Worm (Caenorhabditis elegans) whole organism, early embryonic: ENCODE measurements around the gene ZK896.5.

Source experiments
- B0310.2 ChIP-seq: sonication (generic microtip); optimal IDR thresholded peaks from 2 replicates; lab custom pipeline; 2016; ENCODE audit warnings: mild to moderate bottlenecking, missing genetic modification characterization, missing compliant biosample characterization
- F13C5.2 ChIP-seq: sonication (generic microtip); optimal IDR thresholded peaks from 2 replicates; lab custom pipeline; 2017; ENCODE audit warnings: mild to moderate bottlenecking, missing genetic modification characterization, inconsistent platforms, missing compliant biosample characterization
- aly-1 ChIP-seq: sonication (generic microtip); optimal IDR thresholded peaks from 2 replicates; lab custom pipeline; 2016; ENCODE audit warnings: missing genetic modification characterization, missing compliant biosample characterization
- ama-1 ChIP-seq: fragments of 150-350 bp; optimal IDR thresholded peaks from 2 replicates; lab custom pipeline; 2014
- ceh-13 ChIP-seq: fragments of 200-800 bp; sonication (Bioruptor generic); optimal IDR thresholded peaks from 2 replicates; lab custom pipeline; 2018; ENCODE audit warnings: mild to moderate bottlenecking, missing genetic modification characterization, missing compliant biosample characterization
- ceh-36 ChIP-seq: sonication (generic microtip); optimal IDR thresholded peaks from 2 replicates; lab custom pipeline; 2016; ENCODE audit warnings: missing genetic modification characterization, inconsistent platforms, missing compliant biosample characterization
- ets-7 ChIP-seq: sonication (generic microtip); optimal IDR thresholded peaks from 2 replicates; lab custom pipeline; 2016; ENCODE audit warnings: missing genotype, missing genetic modification characterization, missing compliant biosample characterization
- flt-1 ChIP-seq: fragments of 200-800 bp; sonication (Bioruptor generic); IDR thresholded peaks from 2 replicates; pipeline ENCODE4 v1.3.6; 2022; ENCODE audit warnings: missing genetic modification characterization, missing compliant biosample characterization
- hmbx-1 ChIP-seq: sonication (generic microtip); optimal IDR thresholded peaks from 2 replicates; lab custom pipeline; 2016; ENCODE audit warnings: mild to moderate bottlenecking, missing genetic modification characterization, missing compliant biosample characterization
- hmg-4 ChIP-seq: fragments of 200-800 bp; sonication (Bioruptor generic); optimal IDR thresholded peaks from 2 replicates; lab custom pipeline; 2018; ENCODE audit warnings: mild to moderate bottlenecking, missing genetic modification characterization, missing compliant biosample characterization
- hnd-1 ChIP-seq: sonication (generic microtip); optimal IDR thresholded peaks from 2 replicates; lab custom pipeline; 2016; ENCODE audit warnings: missing genetic modification characterization, missing compliant biosample characterization
- pes-1 ChIP-seq: fragments of 200-800 bp; sonication (Bioruptor generic); IDR thresholded peaks from 2 replicates; pipeline ENCODE4 v1.3.6; 2022; ENCODE audit warnings: missing genetic modification reagents, missing genetic modification characterization, missing compliant biosample characterization
- scrt-1 ChIP-seq: fragments of 200-800 bp; sonication (Bioruptor generic); IDR thresholded peaks from 2 replicates; pipeline ENCODE4 v1.3.6; 2022; ENCODE audit warnings: missing genetic modification characterization, missing compliant biosample characterization
- sea-1 ChIP-seq: fragments of 200-800 bp; sonication (Bioruptor generic); conservative IDR thresholded peaks from 2 replicates; pipeline ENCODE4 v1.3.6; 2022; ENCODE audit warnings: missing genetic modification characterization, missing compliant biosample characterization
- tbx-11 ChIP-seq: fragments of 200-800 bp; sonication (Bioruptor generic); IDR thresholded peaks from 2 replicates; pipeline ENCODE4 v1.3.6; 2022; ENCODE audit warnings: missing genetic modification characterization, missing compliant biosample characterization
- tbx-37 ChIP-seq: fragments of 200-800 bp; sonication (Bioruptor generic); conservative IDR thresholded peaks from 2 replicates; pipeline ENCODE4 v1.3.6; 2022; ENCODE audit warnings: missing genetic modification reagents, missing genetic modification characterization, missing compliant biosample characterization
- tra-4 ChIP-seq: sonication (generic microtip); optimal IDR thresholded peaks from 2 replicates; lab custom pipeline; 2017; ENCODE audit warnings: missing genetic modification characterization, missing compliant biosample characterization

ZK896.5 gene

DNA sequence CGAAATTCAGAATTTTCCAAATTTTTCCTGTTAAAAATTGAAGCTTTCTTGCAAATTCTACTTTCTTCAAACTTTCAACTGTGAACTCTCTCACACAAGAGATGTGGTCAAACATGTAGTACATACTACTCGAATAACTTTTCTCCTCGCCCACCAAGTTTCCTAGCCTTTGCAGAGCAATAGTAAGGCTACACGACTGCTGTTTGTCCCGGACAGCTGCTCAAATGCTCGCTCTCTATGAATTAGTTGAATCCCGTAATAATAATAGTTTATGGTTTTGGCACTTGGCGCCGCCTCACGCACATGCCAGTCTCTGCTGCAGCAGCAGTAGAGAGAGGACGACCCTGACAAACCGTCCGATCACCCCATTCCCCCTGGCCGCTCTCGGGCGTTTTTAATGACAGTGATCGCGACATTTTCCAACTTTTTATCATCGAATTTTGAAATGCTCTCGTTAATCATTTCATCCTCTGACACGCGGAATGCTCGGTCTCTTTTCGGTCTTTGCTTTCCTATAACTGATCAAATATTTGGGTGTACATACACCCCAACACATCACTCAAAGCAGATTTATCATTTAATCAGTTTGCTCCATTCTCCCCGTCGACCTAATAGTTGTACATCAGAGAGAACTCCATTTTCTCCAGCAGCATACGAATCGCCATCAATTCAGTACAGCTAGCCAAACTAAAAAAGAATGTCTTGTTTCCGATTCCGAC, 45.6 kb downstream of the ZK896.5 start:
- TF ChIP-seq ceh-36 (tag; lab: Kevin White, UChicago) (no peak), tbx-11 (no peak), ets-7 (tag; lab: Kevin White, UChicago) (no peak), ama-1 (lab: Kevin White, UChicago) (no peak), hmg-4 (GFP tag; lab: Kevin White, UChicago) (no peak), F13C5.2 (tag; lab: Kevin White, UChicago) (no peak), flt-1 (GFP tag; lab: Robert Waterston, UW) (no peak)

DNA sequence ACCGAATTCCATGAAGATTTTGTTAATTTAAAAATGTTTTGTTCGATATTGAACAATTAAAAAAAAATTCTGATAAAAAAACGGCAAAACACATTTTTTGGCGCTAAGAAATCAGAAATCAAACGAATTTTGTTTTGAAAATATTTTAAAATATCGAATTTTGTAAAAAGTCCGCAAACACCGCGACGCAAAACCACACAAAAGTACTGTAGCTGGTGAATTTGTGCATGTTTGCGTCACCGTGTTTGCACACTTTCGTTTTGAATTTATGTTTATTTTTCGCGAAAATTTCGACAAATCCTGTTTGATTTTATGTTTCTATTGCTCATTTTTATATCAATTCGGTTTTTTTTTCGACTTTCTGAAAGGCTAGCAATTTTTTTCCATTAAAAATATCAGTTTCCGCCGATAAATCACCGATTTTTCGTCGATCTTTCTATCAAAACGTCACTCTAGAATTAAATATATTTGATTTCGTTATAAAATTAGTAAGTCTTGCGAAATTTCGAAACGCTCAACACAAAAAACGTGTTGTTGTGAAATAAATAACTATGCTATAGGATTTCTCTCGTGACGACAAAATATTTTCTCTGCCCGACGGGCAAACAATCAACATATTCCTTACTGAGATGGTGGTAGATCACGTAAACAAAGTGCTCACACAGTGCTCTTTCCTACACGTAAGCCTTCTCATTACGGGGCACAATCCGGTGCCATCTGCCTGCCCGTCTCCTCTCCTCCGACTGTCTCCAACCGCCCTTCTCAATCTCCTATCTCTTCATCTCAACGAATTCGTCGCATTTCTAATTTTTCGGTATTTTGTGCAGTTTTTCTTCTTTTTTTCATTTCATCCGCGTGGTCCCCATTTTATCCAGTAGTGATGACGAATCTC, 47.6 kb downstream of the ZK896.5 start:
- TF ChIP-seq flt-1 (GFP tag; lab: Robert Waterston, UW) (no peak), hmg-4 (GFP tag; lab: Kevin White, UChicago) (no peak), aly-1 (tag; lab: Kevin White, UChicago) (no peak), hmbx-1 (tag; lab: Kevin White, UChicago) (no peak), F13C5.2 (tag; lab: Kevin White, UChicago) (no peak)

DNA sequence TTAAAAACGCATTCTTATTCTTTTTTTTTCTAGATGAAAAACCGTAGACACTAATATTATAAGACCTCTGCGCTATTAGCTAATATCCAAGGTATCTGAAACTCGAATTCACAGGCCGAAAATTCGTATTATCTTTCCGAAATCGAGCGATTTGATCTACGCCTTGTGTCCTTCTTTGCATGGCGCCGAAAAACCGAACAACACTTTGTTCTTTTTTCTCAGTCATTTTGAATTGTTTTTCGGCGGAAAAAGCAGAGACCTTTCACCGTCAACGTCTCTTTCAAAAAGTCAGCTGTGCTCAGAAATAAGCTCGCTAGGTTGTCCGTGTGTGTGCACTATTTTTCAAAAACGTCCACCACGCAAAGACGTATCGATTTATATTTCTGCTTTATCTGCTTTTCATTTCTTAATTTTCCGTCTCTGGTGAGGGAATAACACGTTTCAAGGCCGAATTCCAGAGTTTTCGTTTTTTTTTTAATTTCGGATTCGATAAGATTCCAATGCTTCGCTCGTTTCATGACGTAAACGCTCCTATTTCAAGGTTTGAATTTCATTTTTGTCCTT, 48.5 kb downstream of the ZK896.5 start:
- TF ChIP-seq ceh-36 (tag; lab: Kevin White, UChicago) (no peak), ama-1 (lab: Kevin White, UChicago) (no peak), flt-1 (GFP tag; lab: Robert Waterston, UW) (no peak), hmbx-1 (tag; lab: Kevin White, UChicago) (no peak), aly-1 (tag; lab: Kevin White, UChicago) (no peak), hmg-4 (GFP tag; lab: Kevin White, UChicago) (no peak), ceh-13 (GFP tag; lab: Kevin White, UChicago) (no peak), pes-1 (GFP tag; lab: Robert Waterston, UW) (no peak), tbx-37 (GFP tag; lab: Robert Waterston, UW) (no peak; the same call in 1 of the 2 replicates), B0310.2 (tag; lab: Kevin White, UChicago) (no peak), ets-7 (tag; lab: Kevin White, UChicago) (no peak), tra-4 (no peak), F13C5.2 (tag; lab: Kevin White, UChicago) (no peak), scrt-1 (GFP tag; lab: Robert Waterston, UW) (no peak), sea-1 (no peak), tbx-11 (no peak), hnd-1 (tag; lab: Kevin White, UChicago) (no peak)
